Fruit fly (Drosophila melanogaster): ENCODE data around the gene Ocrl.

- TF ChIP-seq Clk (GFP tag; optimal IDR thresholded peaks at IDR 0.05) = no peak
- no peak for TF ChIP-seq cnc (optimal IDR thresholded peaks at IDR 0.05)
- TF ChIP-seq toe (GFP tag; optimal IDR thresholded peaks at IDR 0.05) = no peak
- TF ChIP-seq Hr96 (GFP tag; optimal IDR thresholded peaks at IDR 0.05) = no peak
- TF ChIP-seq kay (GFP tag; ENCODE audit: borderline replicate concordance) = no peak
- TF ChIP-seq CG5204 (GFP tag; optimal IDR thresholded peaks at IDR 0.05) = no peak
- TF ChIP-seq Crg-1 (GFP tag; optimal IDR thresholded peaks at IDR 0.05) = no peak
- TF ChIP-seq ovo (GFP tag; optimal IDR thresholded peaks at IDR 0.05) = no peak
- no peak for TF ChIP-seq CG7101 (tag; optimal IDR thresholded peaks at IDR 0.05)
These were observed 44.2 kb downstream of the Ocrl start for dm6 chrX:1966779-1967520.

Data from whole organism, adult.